Fruit fly (Drosophila melanogaster): ENCODE results near the gene CG13407.

dm6 chr3R:22145425-22146411 lies 42.5 kb downstream of the CG13407 start:
- TF ChIP-seq CG33017 (tag; optimal IDR thresholded peaks at IDR 0.05): peak; percentile 60
- TF ChIP-seq Hr96 (GFP tag; optimal IDR thresholded peaks at IDR 0.05): peak; percentile 75
- peak; percentile 67 for TF ChIP-seq CG7045 (GFP tag; optimal IDR thresholded peaks at IDR 0.05)
- peak; percentile 53 for TF ChIP-seq Clk (GFP tag; optimal IDR thresholded peaks at IDR 0.05)
- no peak for TF ChIP-seq kay (GFP tag; ENCODE audit: borderline replicate concordance)
